Fruit fly (Drosophila melanogaster) whole organism, wandering third instar larva: ENCODE results near the gene Pcif1.

ENCODE experiments used
- Abd-B ChIP-seq: fragments of >200 bp; optimal IDR thresholded peaks from 2 replicates; lab custom pipeline; 2017; ENCODE audit warnings: missing biosample characterization, missing genetic modification characterization
- CrebA ChIP-seq: fragments of 200-800 bp; sonication (Bioruptor generic); optimal IDR thresholded peaks from 2 replicates; lab custom pipeline; 2016; ENCODE audit warnings: missing biosample characterization, mild to moderate bottlenecking, missing genetic modification characterization, borderline replicate concordance
- Dfd ChIP-seq: fragments of >200 bp; optimal IDR thresholded peaks from 2 replicates; lab custom pipeline; 2017; ENCODE audit warnings: missing biosample characterization, missing genetic modification characterization
- GATAd ChIP-seq: sonication (Bioruptor generic); optimal IDR thresholded peaks from 2 replicates; lab custom pipeline; 2016; ENCODE audit warnings: missing biosample characterization, missing genetic modification characterization
- Hr78 ChIP-seq: fragments of >200 bp; optimal IDR thresholded peaks from 2 replicates; lab custom pipeline; 2017; ENCODE audit warnings: missing biosample characterization, missing genetic modification characterization
- OdsH ChIP-seq: fragments of 200-800 bp; sonication (Bioruptor generic); optimal IDR thresholded peaks from 2 replicates; lab custom pipeline; 2016; ENCODE audit warnings: missing biosample characterization, mild to moderate bottlenecking, missing genetic modification characterization
- Rel ChIP-seq, 2 experiments: fragments of 200-800 bp; sonication (Bioruptor generic) in 1 of 2; optimal IDR thresholded peaks; 2 replicates in 1 of 2; 3 replicates in 1 of 2; lab custom pipeline; 2016 to 2019; ENCODE audit warnings: mild to moderate bottlenecking in 2 of 2, missing biosample characterization in 2 of 2, missing genetic modification characterization in 2 of 2, moderate library complexity in 1 of 2
- br ChIP-seq: fragments of 200-800 bp; sonication (Bioruptor generic); optimal IDR thresholded peaks from 2 replicates; lab custom pipeline; 2016; ENCODE audit warnings: missing biosample characterization, missing genetic modification characterization
- dsf ChIP-seq: sonication (Bioruptor generic); optimal IDR thresholded peaks from 2 replicates; lab custom pipeline; 2016; ENCODE audit warnings: missing biosample characterization, missing genetic modification characterization, borderline replicate concordance
- h ChIP-seq: fragments of 200-800 bp; sonication (Bioruptor generic); optimal IDR thresholded peaks from 3 replicates; lab custom pipeline; 2016; ENCODE audit warnings: missing biosample characterization, mild to moderate bottlenecking, missing genetic modification characterization
- pan ChIP-seq: fragments of >200 bp; optimal IDR thresholded peaks from 2 replicates; lab custom pipeline; 2017
- sage ChIP-seq: fragments of 200-800 bp; sonication (Bioruptor generic); optimal IDR thresholded peaks from 2 replicates; lab custom pipeline; 2016; ENCODE audit warnings: missing biosample characterization, mild to moderate bottlenecking, missing genetic modification characterization
- usp ChIP-seq: fragments of >200 bp; optimal IDR thresholded peaks from 2 replicates; lab custom pipeline; 2017; ENCODE audit warnings: missing biosample characterization, missing genetic modification characterization

DNA sequence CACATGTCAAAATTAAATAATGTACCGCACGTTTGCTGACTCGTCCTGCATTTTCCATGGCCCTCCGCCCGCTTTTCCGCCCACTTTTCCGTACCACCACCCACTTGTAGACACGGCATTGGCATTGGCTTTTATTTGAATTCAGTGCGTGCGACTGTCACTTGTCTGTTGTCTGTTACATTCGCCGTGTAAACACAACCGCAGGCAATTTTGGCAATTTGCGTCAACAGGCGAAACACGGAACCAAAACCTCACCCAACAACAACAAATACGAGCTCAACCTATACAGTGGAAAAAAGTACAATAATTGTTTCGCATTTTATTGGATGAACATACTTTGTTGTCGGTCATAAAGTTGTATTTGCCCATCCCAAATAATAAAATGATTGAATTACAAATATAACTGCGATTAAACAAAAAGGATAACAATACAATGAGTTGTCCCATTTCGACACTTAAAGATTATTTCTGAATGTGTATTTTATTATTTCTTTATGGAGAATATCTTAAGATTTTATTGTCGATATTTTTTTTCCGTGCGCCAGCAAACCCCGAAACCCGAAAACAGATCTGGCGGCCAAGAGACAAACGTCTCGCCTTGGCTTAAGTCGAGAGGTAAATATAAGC is 38.6 kb downstream of the Pcif1 start:
- TF ChIP-seq br (no peak), h (GFP tag; lab: Kevin White, UChicago) (peak; percentile 20), dsf (GFP tag; lab: Kevin White, UChicago) (no peak), usp (GFP tag; lab: Kevin White, UChicago) (no peak), CrebA (GFP tag; lab: Kevin White, UChicago) (no peak), sage (GFP tag; lab: Kevin White, UChicago) (no peak), Rel (GFP tag; optimal IDR thresholded peaks at IDR 0.05; lab: Kevin White, UChicago) (no peak), Rel (tag; optimal IDR thresholded peaks at IDR 0.05; lab: Kevin White, UChicago) (no peak), GATAd (no peak), Hr78 (GFP tag; lab: Kevin White, UChicago) (no peak), Dfd (GFP tag; lab: Kevin White, UChicago) (no peak), OdsH (GFP tag; lab: Kevin White, UChicago) (no peak), pan (lab: Kevin White, UChicago) (no peak), Abd-B (GFP tag; lab: Kevin White, UChicago) (no peak)
